Worm (Caenorhabditis elegans) whole organism, midembryonic: ENCODE data around the gene let-418.

Experiments used
- cog-1 ChIP-seq: sonication (generic microtip); optimal IDR thresholded peaks from 2 replicates; lab custom pipeline; 2016; ENCODE audit warnings: missing genetic modification characterization, missing compliant biosample characterization
- flt-1 ChIP-seq: fragments of 200-800 bp; sonication (Bioruptor generic); IDR thresholded peaks from 2 replicates; pipeline ENCODE4 v1.3.6; 2022; ENCODE audit warnings: missing genetic modification characterization, missing compliant biosample characterization
- med-1 ChIP-seq: sonication (generic microtip); optimal IDR thresholded peaks from 2 replicates; lab custom pipeline; 2017; ENCODE audit warnings: missing genetic modification characterization, mild to moderate bottlenecking, missing compliant biosample characterization, antibody characterized with exemption, missing genetic modification reagents; ENCODE audit not compliant: insufficient read depth

ce11 chrV:5798132-5798531 lies 28.5 kb upstream of the let-418 start, which contains the start of gene nstp-3:
- TF ChIP-seq med-1 (no peak), flt-1 (GFP tag; lab: Robert Waterston, UW) (no peak), cog-1 (tag; lab: Kevin White, UChicago) (no peak)
